Fruit fly (Drosophila melanogaster): ENCODE results near the gene CG18476.

Gene CG18476

dm6 chr3R:11696209-11696608 lies 18.3 kb upstream of the CG18476 start, which contains the start of gene CG14717:
Gene CG14717 (plus strand): TSS chr3R:11696509.
- TF ChIP-seq cic (GFP tag; optimal IDR thresholded peaks at IDR 0.05): no peak
- TF ChIP-seq Clk (GFP tag; optimal IDR thresholded peaks at IDR 0.05): no peak
- TF ChIP-seq CG1620 (GFP tag; optimal IDR thresholded peaks at IDR 0.05): no peak
- no peak for TF ChIP-seq CG33017 (tag; optimal IDR thresholded peaks at IDR 0.05)
- no peak for TF ChIP-seq Mnt (GFP tag; optimal IDR thresholded peaks at IDR 0.05)
- no peak for TF ChIP-seq CG7101 (tag; optimal IDR thresholded peaks at IDR 0.05)
- no peak for TF ChIP-seq toe (GFP tag; optimal IDR thresholded peaks at IDR 0.05)
- no peak for TF ChIP-seq bab1 (GFP tag; optimal IDR thresholded peaks at IDR 0.05)
- TF ChIP-seq tj (GFP tag; optimal IDR thresholded peaks at IDR 0.05): no peak
- TF ChIP-seq CG11617 (GFP tag; optimal IDR thresholded peaks at IDR 0.05): no peak
- TF ChIP-seq ovo (GFP tag; optimal IDR thresholded peaks at IDR 0.05): no peak
- no peak for TF ChIP-seq pad (GFP tag; optimal IDR thresholded peaks at IDR 0.05)
- TF ChIP-seq CG7045 (GFP tag; optimal IDR thresholded peaks at IDR 0.05): no peak
- TF ChIP-seq CG12768 (GFP tag; optimal IDR thresholded peaks at IDR 0.05): no peak

dm6 chr3R:11694311-11695305 lies 16.7 kb upstream of the CG18476 start, which contains the start of gene Fer3:
Gene Fer3 (minus strand): TSS chr3R:11694311.
- TF ChIP-seq bab1 (GFP tag; optimal IDR thresholded peaks at IDR 0.05) (no peak), CG14711 (tag; optimal IDR thresholded peaks at IDR 0.05) (no peak), CG5204 (GFP tag; optimal IDR thresholded peaks at IDR 0.05) (no peak), kay (GFP tag; ENCODE audit: borderline replicate concordance) (no peak), Crg-1 (GFP tag; optimal IDR thresholded peaks at IDR 0.05) (no peak), CG7045 (GFP tag; optimal IDR thresholded peaks at IDR 0.05) (no peak), CG12768 (GFP tag; optimal IDR thresholded peaks at IDR 0.05) (no peak), pad (GFP tag; optimal IDR thresholded peaks at IDR 0.05) (no peak), cnc (optimal IDR thresholded peaks at IDR 0.05) (no peak), cic (GFP tag; optimal IDR thresholded peaks at IDR 0.05) (no peak), Clk (GFP tag; optimal IDR thresholded peaks at IDR 0.05) (no peak)

dm6 chr3R:11692504-11692903 lies 14.6 kb upstream of the CG18476 start:
- TF ChIP-seq CG5204 (GFP tag; optimal IDR thresholded peaks at IDR 0.05): no peak
- TF ChIP-seq Clk (GFP tag; optimal IDR thresholded peaks at IDR 0.05): no peak
- TF ChIP-seq pad (GFP tag; optimal IDR thresholded peaks at IDR 0.05): no peak
- TF ChIP-seq toe (GFP tag; optimal IDR thresholded peaks at IDR 0.05): no peak
- no peak for TF ChIP-seq CG11617 (GFP tag; optimal IDR thresholded peaks at IDR 0.05)
- TF ChIP-seq CG7101 (tag; optimal IDR thresholded peaks at IDR 0.05): no peak
- TF ChIP-seq CG7045 (GFP tag; optimal IDR thresholded peaks at IDR 0.05): no peak
- TF ChIP-seq CG14711 (tag; optimal IDR thresholded peaks at IDR 0.05): no peak
- no peak for TF ChIP-seq kay (GFP tag; ENCODE audit: borderline replicate concordance)

- no peak for TF ChIP-seq CG11617 (GFP tag; optimal IDR thresholded peaks at IDR 0.05)
Observed at dm6 chr3R:11691747-11692146, 13.8 kb upstream of the CG18476 start, which contains the start of gene CG18765. Gene CG18765 (minus strand): TSS chr3R:11691799.

dm6 chr3R:11690857-11691471 lies 13.0 kb upstream of the CG18476 start:
- TF ChIP-seq Hr96 (GFP tag; optimal IDR thresholded peaks at IDR 0.05): no peak

- TF ChIP-seq Clk (GFP tag; optimal IDR thresholded peaks at IDR 0.05) (no peak), CG1620 (GFP tag; optimal IDR thresholded peaks at IDR 0.05) (no peak), Hr96 (GFP tag; optimal IDR thresholded peaks at IDR 0.05) (no peak), tj (GFP tag; optimal IDR thresholded peaks at IDR 0.05) (no peak), cnc (optimal IDR thresholded peaks at IDR 0.05) (peak; percentile 88 to 99), Crg-1 (GFP tag; optimal IDR thresholded peaks at IDR 0.05) (no peak), CG12768 (GFP tag; optimal IDR thresholded peaks at IDR 0.05) (peak; percentile 52), cic (GFP tag; optimal IDR thresholded peaks at IDR 0.05) (peak; percentile 86), ovo (GFP tag; optimal IDR thresholded peaks at IDR 0.05) (no peak), CG33017 (tag; optimal IDR thresholded peaks at IDR 0.05) (peak; percentile 42), CG11617 (GFP tag; optimal IDR thresholded peaks at IDR 0.05) (no peak), kay (GFP tag; ENCODE audit: borderline replicate concordance) (peak; percentile 33), bab1 (GFP tag; optimal IDR thresholded peaks at IDR 0.05) (no peak), CG5204 (GFP tag; optimal IDR thresholded peaks at IDR 0.05) (no peak), CG7045 (GFP tag; optimal IDR thresholded peaks at IDR 0.05) (no peak), CG14711 (tag; optimal IDR thresholded peaks at IDR 0.05) (no peak), toe (GFP tag; optimal IDR thresholded peaks at IDR 0.05) (no peak), CG7101 (tag; optimal IDR thresholded peaks at IDR 0.05) (no peak), pad (GFP tag; optimal IDR thresholded peaks at IDR 0.05) (peak; percentile 96), Mnt (GFP tag; optimal IDR thresholded peaks at IDR 0.05) (peak; percentile 65)
Observed at dm6 chr3R:11689900-11690299, 12.0 kb upstream of the CG18476 start, which contains the start of gene CG6908. Gene CG6908 (minus strand): TSS chr3R:11690051.

Data from whole organism, adult.